Worm (Caenorhabditis elegans) whole organism, L4 larva: ENCODE measurements around the gene T06E4.5.

Source experiments
- F10B5.3 ChIP-seq: sonication (generic microtip); optimal IDR thresholded peaks from 2 replicates; lab custom pipeline; 2016; ENCODE audit warnings: mild to moderate bottlenecking, missing genetic modification characterization, missing compliant biosample characterization
- F37D6.2 ChIP-seq: sonication (generic microtip); optimal IDR thresholded peaks from 2 replicates; lab custom pipeline; 2016; ENCODE audit warnings: mild to moderate bottlenecking, missing genetic modification characterization, missing compliant biosample characterization
- R02D3.7 ChIP-seq: fragments of 150-350 bp; sonication (generic microtip); optimal IDR thresholded peaks from 3 replicates; lab custom pipeline; 2014; ENCODE audit warnings: missing biosample characterization, missing genetic modification characterization
- ZK337.2 ChIP-seq: fragments of 200-800 bp; sonication (Bioruptor generic); IDR thresholded peaks from 2 replicates; pipeline ENCODE4 v1.3.6; 2022; ENCODE audit warnings: missing genetic modification reagents, missing genetic modification characterization, missing compliant biosample characterization
- aha-1 ChIP-seq: fragments of 150-350 bp; peaks from one replicate; lab custom pipeline; 2014; ENCODE audit warnings: missing biosample characterization, missing genetic modification characterization
- aly-2 ChIP-seq: sonication (generic microtip); optimal IDR thresholded peaks from 2 replicates; lab custom pipeline; 2018; ENCODE audit warnings: missing biosample characterization, missing genetic modification characterization
- ama-1 ChIP-seq: fragments of 150-350 bp; optimal IDR thresholded peaks from 2 replicates; lab custom pipeline; 2014; ENCODE audit warnings: inconsistent platforms, mixed read lengths
- ceh-28 ChIP-seq: fragments of 150-350 bp; optimal IDR thresholded peaks from 2 replicates; lab custom pipeline; 2014; ENCODE audit warnings: missing biosample characterization, missing genetic modification reagents, missing genetic modification characterization
- daf-12 ChIP-seq: fragments of 150-350 bp; optimal IDR thresholded peaks from 2 replicates; lab custom pipeline; 2014; ENCODE audit warnings: missing biosample characterization, missing genetic modification reagents, missing genetic modification characterization
- dmd-6 ChIP-seq: fragments of 200-800 bp; sonication (Bioruptor generic); IDR thresholded peaks from 2 replicates; pipeline ENCODE4 v1.3.6; 2022; ENCODE audit warnings: missing genetic modification reagents, missing genetic modification characterization, missing compliant biosample characterization
- egl-27 ChIP-seq: sonication (generic microtip); optimal IDR thresholded peaks from 3 replicates; lab custom pipeline; 2017; ENCODE audit warnings: missing biosample characterization, missing genetic modification reagents, missing genetic modification characterization
- egl-43 ChIP-seq: fragments of 200-800 bp; sonication (Bioruptor generic); IDR thresholded peaks from 2 replicates; pipeline ENCODE4 v1.3.6; 2022; ENCODE audit warnings: missing genetic modification reagents, missing genetic modification characterization, missing compliant biosample characterization
- hif-1 ChIP-seq, 2 experiments: sonication (generic microtip); optimal IDR thresholded peaks; 2 replicates each; lab custom pipeline; 2016 to 2017; ENCODE audit warnings: missing compliant biosample characterization in 2 of 2, missing genetic modification characterization in 2 of 2, missing genetic modification reagents in 2 of 2, missing genotype in 2 of 2, mild to moderate bottlenecking in 1 of 2
- hmg-1.1 ChIP-seq: fragments of 200-800 bp; sonication (Bioruptor generic); IDR thresholded peaks from 2 replicates; pipeline ENCODE4 v1.3.6; 2022; ENCODE audit warnings: missing genetic modification reagents, missing genetic modification characterization, missing compliant biosample characterization
- jun-1 ChIP-seq: fragments of 150-350 bp; optimal IDR thresholded peaks from 2 replicates; lab custom pipeline; 2014; ENCODE audit warnings: missing biosample characterization, missing genetic modification reagents, missing genetic modification characterization
- lim-7 ChIP-seq: fragments of 200-800 bp; sonication (Bioruptor generic); IDR thresholded peaks from 2 replicates; pipeline ENCODE4 v1.3.6; 2022; ENCODE audit warnings: missing genetic modification characterization, missing compliant biosample characterization
- nhr-10 ChIP-seq: fragments of 150-350 bp; optimal IDR thresholded peaks from 2 replicates; lab custom pipeline; 2014; ENCODE audit warnings: missing biosample characterization, missing genetic modification characterization
- nhr-41 ChIP-seq: fragments of 200-800 bp; sonication (Bioruptor generic); IDR thresholded peaks from 2 replicates; pipeline ENCODE4 v1.3.6; 2022; ENCODE audit warnings: missing genetic modification reagents, missing genetic modification characterization, missing compliant biosample characterization
- nhr-6 ChIP-seq: fragments of 150-350 bp; optimal IDR thresholded peaks from 2 replicates; lab custom pipeline; 2014; ENCODE audit warnings: missing biosample characterization, missing genetic modification characterization
- pha-4 ChIP-seq, 2 experiments: fragments of 150-350 bp in 1 of 2; fragments of 200-800 bp in 1 of 2; sonication (Bioruptor generic) in 1 of 2; IDR thresholded peaks in 1 of 2; optimal IDR thresholded peaks in 1 of 2; 2 replicates each; pipeline versions ENCODE4 v1.3.6 to Lab custom; 2014 to 2022; ENCODE audit warnings: missing genetic modification characterization in 2 of 2, missing genetic modification reagents in 2 of 2, missing biosample characterization in 1 of 2, missing compliant biosample characterization in 1 of 2
- sdz-12 ChIP-seq: fragments of 200-800 bp; sonication (Bioruptor generic); optimal IDR thresholded peaks from 2 replicates; lab custom pipeline; 2018; ENCODE audit warnings: mild to moderate bottlenecking, missing genetic modification characterization, missing compliant biosample characterization
- set-16 ChIP-seq: fragments of 200-800 bp; sonication (Bioruptor generic); IDR thresholded peaks from 2 replicates; pipeline ENCODE4 v1.3.6; 2022; ENCODE audit warnings: missing genetic modification reagents, missing genetic modification characterization, missing compliant biosample characterization
- skn-1 ChIP-seq: fragments of 150-350 bp; optimal IDR thresholded peaks from 2 replicates; lab custom pipeline; 2014; ENCODE audit warnings: missing biosample characterization, missing genetic modification characterization
- spr-3 ChIP-seq: fragments of 200-800 bp; sonication (Bioruptor generic); optimal IDR thresholded peaks from 2 replicates; lab custom pipeline; 2018; ENCODE audit warnings: mild to moderate bottlenecking, missing genetic modification characterization, missing compliant biosample characterization
- tra-1 ChIP-seq: fragments of 200-800 bp; sonication (Bioruptor generic); IDR thresholded peaks from 2 replicates; pipeline ENCODE4 v1.3.6; 2022; ENCODE audit warnings: missing genetic modification reagents, missing genetic modification characterization, missing compliant biosample characterization
- unc-39 ChIP-seq: sonication (generic microtip); optimal IDR thresholded peaks from 2 replicates; lab custom pipeline; 2017; ENCODE audit warnings: missing biosample characterization, missing genetic modification characterization
- unc-62 ChIP-seq, 3 experiments: fragments of 150-350 bp in 1 of 3; sonication (generic microtip); optimal IDR thresholded peaks in 2 of 3; peaks in 1 of 3; 1 replicate in 1 of 3; 2 replicates in 2 of 3; lab custom pipeline; 2014 to 2017; ENCODE audit warnings: missing biosample characterization in 3 of 3, missing genetic modification characterization in 3 of 3, missing genetic modification reagents in 3 of 3, missing genotype in 1 of 3
- vab-7 ChIP-seq: fragments of 200-800 bp; sonication (Bioruptor generic); IDR thresholded peaks from 2 replicates; pipeline ENCODE4 v1.3.6; 2022; ENCODE audit warnings: missing genetic modification reagents, missing genetic modification characterization, missing compliant biosample characterization
- zfp-2 ChIP-seq: sonication (generic microtip); optimal IDR thresholded peaks from 2 replicates; lab custom pipeline; 2016; ENCODE audit warnings: mild to moderate bottlenecking, missing genetic modification characterization, missing compliant biosample characterization

Gene T06E4.5

DNA sequence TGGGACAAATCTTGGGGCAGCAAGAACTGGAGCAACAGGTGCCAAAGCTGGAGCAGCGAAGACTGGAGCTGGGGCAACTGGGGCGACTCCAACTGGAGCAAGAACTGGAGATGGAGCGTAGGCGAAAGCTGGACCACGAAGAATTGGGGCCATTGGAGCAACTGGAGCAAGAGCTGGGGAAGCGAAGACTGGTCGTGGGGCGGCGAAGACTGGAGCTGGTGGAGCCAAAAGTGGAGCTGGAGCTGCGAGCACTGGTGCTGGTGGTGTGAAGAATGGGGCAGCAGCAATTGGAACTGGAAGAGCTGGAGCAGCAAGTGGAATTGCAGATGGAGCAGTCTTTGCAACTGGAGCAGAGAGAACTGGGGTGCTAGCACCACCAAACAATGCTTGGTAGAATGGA is 8.7 kb upstream of the T06E4.5 start:
- 0 out of 2 replicates have a peak, but pooled peaks have one; percentile 48 for TF ChIP-seq egl-43 (GFP tag; lab: Robert Waterston, UW)
- peak; percentile 92 for TF ChIP-seq set-16

DNA sequence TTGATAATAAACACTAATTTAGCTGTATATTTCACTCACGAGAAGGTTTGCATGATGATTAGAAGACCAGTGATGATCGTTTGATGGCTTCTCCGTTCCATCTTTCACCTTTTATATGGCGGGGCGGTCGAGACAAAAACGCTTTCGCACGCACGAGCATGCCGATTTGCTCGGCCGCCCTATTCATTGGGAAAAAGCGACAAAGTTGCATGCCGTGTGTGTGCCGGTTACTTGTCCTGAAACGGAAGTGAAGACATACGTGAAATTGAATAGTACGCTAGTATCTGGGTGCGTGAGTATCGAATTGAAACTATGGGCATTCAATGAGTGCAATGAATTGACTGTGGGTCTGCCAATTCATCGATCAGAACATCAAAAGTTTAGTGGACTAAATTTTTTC is 8.2 kb upstream of the T06E4.5 start, which contains the start of gene idpc-5:
idpc-5 (minus strand) TSS at position 101 of the 400 bp plus-strand sequence.
- TF ChIP-seq ama-1 (lab: Kevin White, UChicago), result no peak
- TF ChIP-seq unc-62 (GFP tag; optimal IDR thresholded peaks at IDR 0.05 in 1 of 2; lab: Kevin White, UChicago), result peak in 1 of 2 experiments; percentile 42
- no peak for TF ChIP-seq unc-62 (tag; optimal IDR thresholded peaks at IDR 0.05; lab: Kevin White, UChicago)
- TF ChIP-seq, all 104 proteins: peak for 1

- no peak for TF ChIP-seq nhr-6 (tag; lab: Kevin White, UChicago)
- TF ChIP-seq aly-2 (tag; lab: Kevin White, UChicago), result no peak
- TF ChIP-seq pha-4 (GFP tag; IDR thresholded peaks at IDR 0.05; lab: Robert Waterston, UW), result no peak
- TF ChIP-seq pha-4 (tag; optimal IDR thresholded peaks at IDR 0.05; lab: Kevin White, UChicago), result no peak
- no peak for TF ChIP-seq skn-1 (tag; lab: Kevin White, UChicago)
- TF ChIP-seq jun-1 (tag; lab: Kevin White, UChicago), result no peak
- TF ChIP-seq ceh-28 (tag; lab: Kevin White, UChicago), result no peak
- TF ChIP-seq egl-27 (tag; lab: Kevin White, UChicago), result no peak
- no peak for TF ChIP-seq hmg-1.1 (GFP tag; lab: Robert Waterston, UW)
- no peak for TF ChIP-seq F37D6.2 (tag; lab: Kevin White, UChicago)
- TF ChIP-seq, all 104 proteins: peak for 0
Observed at ce11 chrV:9625122-9625521, 5.9 kb upstream of the T06E4.5 start, which contains the start of gene idpc-4. idpc-4 (plus strand) TSS chrV:9625422.

- 0 out of 2 replicates have a peak, but pooled peaks have one; percentile 5 for TF ChIP-seq egl-43 (GFP tag; lab: Robert Waterston, UW)
- TF ChIP-seq lim-7, result no peak
- TF ChIP-seq zfp-2 (tag; lab: Kevin White, UChicago), result no peak
- TF ChIP-seq skn-1 (tag; lab: Kevin White, UChicago), result no peak
- TF ChIP-seq ZK337.2 (GFP tag; lab: Robert Waterston, UW), result no peak
- peak; percentile 97 for TF ChIP-seq set-16
- TF ChIP-seq spr-3 (GFP tag; lab: Kevin White, UChicago), result no peak
- TF ChIP-seq sdz-12, result peak; percentile 53
Observed at ce11 chrV:9625604-9626446, 5.2 kb upstream of the T06E4.5 start, which contains the start of gene T06E4.7. T06E4.7 (plus strand) TSS chrV:9626396.

- TF ChIP-seq nhr-10 (tag; lab: Kevin White, UChicago) (no peak), tra-1 (GFP tag; lab: Robert Waterston, UW) (0 out of 2 replicates have a peak, but pooled peaks have one; percentile 21), set-16 (peak; percentile 95), dmd-6 (GFP tag; lab: Robert Waterston, UW) (no peak), aha-1 (tag; lab: Kevin White, UChicago) (peak; percentile 72), egl-43 (GFP tag; lab: Robert Waterston, UW) (peak; percentile 57; the same call in 1 of the 2 replicates)
- TF ChIP-seq, all 104 proteins: peak for 4
Observed at ce11 chrV:9628603-9629002, 2.4 kb upstream of the T06E4.5 start.

ce11 chrV:9629114-9629513 is 1.9 kb upstream of the T06E4.5 start, which contains the start of gene idpc-3:
idpc-3 (minus strand) TSS chrV:9629214.
- TF ChIP-seq dmd-6 (GFP tag; lab: Robert Waterston, UW) (no peak), unc-39 (tag; lab: Kevin White, UChicago) (no peak), nhr-6 (tag; lab: Kevin White, UChicago) (no peak), daf-12 (no peak), hif-1 (tag; optimal IDR thresholded peaks at IDR 0.05; lab: Kevin White, UChicago) (no peak), unc-62 (GFP tag; optimal IDR thresholded peaks at IDR 0.05 in 1 of 2; lab: Kevin White, UChicago) (no peak), unc-62 (tag; optimal IDR thresholded peaks at IDR 0.05; lab: Kevin White, UChicago) (no peak), ceh-28 (tag; lab: Kevin White, UChicago) (no peak), vab-7 (GFP tag; lab: Robert Waterston, UW) (no peak), F10B5.3 (tag; lab: Kevin White, UChicago) (no peak), R02D3.7 (no peak), egl-43 (GFP tag; lab: Robert Waterston, UW) (no peak), nhr-41 (GFP tag; lab: Robert Waterston, UW) (no peak)
